Fruit fly (Drosophila melanogaster): ENCODE results near the gene Ddc.

Ddc gene

dm6 chr2L:19138361-19139041 lies 18.4 kb upstream of the Ddc start:
- TF ChIP-seq Sp1 (GFP tag; optimal IDR thresholded peaks at IDR 0.05) (no peak), Dfd (GFP tag; optimal IDR thresholded peaks at IDR 0.05) (peak; percentile 69), Rel (GFP tag; optimal IDR thresholded peaks at IDR 0.05) (no peak), Rel (tag; optimal IDR thresholded peaks at IDR 0.05) (peak; percentile 13), fru (GFP tag; optimal IDR thresholded peaks at IDR 0.05) (no peak)

DNA sequence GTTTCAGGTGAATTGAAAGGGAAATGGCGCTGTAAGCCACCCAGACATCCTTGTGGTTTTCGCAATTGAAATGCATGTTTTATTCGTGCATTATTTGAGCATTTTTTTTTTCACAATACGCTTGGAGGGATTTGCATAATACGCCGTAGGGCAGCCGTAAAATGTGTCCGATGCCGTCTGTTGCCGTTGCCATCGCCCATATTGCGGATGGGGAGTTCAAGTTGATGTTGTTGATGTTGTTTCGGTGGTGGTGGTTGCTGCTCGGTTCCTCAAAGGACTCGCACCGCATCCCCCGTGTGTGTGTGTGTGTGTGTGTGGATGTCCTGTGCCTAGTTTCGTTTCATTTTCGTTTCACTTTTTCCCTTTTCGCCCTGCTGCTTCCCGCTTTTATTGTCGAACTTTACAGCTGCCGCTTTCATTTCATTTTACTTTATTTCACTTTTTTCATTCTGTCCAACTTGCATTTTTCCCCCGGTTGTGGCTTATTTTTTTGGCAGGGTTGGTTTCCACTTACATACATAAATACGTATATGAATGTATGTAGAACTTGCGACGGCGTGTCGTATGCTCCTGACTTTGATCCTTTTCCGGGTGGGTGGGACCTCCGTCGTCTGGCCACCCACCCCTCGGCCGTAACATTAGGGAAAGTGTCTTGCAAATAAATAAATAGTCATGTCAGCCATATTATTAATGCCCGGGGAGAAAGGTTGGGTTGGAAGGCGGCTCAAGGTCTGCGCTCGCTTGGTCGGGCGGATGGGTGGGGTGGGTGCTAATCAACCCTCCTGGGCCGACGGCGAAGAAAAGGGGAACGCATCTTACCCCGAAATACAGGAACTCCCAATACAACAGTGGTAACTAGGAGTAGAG lies 17.6 kb upstream of the Ddc start:
- TF ChIP-seq dsf (GFP tag; optimal IDR thresholded peaks at IDR 0.05; ENCODE audit: borderline replicate concordance) (no peak), CrebA (GFP tag; optimal IDR thresholded peaks at IDR 0.05; ENCODE audit: borderline replicate concordance) (no peak), dl (GFP tag; optimal IDR thresholded peaks at IDR 0.05; ENCODE audit: insufficient read depth in 1 of 2, partially characterized antibody in 2 of 2) (no peak), psq (GFP tag; optimal IDR thresholded peaks at IDR 0.05) (no peak), usp (GFP tag; optimal IDR thresholded peaks at IDR 0.05) (no peak), Hr83 (GFP tag; optimal IDR thresholded peaks at IDR 0.05; ENCODE audit: poor library complexity, severe bottlenecking) (no peak), Dfd (GFP tag; optimal IDR thresholded peaks at IDR 0.05) (peak; percentile 83), Hr78 (GFP tag; optimal IDR thresholded peaks at IDR 0.05) (no peak), Jra (GFP tag; optimal IDR thresholded peaks at IDR 0.05) (no peak)

dm6 chr2L:19136735-19137134 lies 16.6 kb upstream of the Ddc start:
- peak; percentile 100 for TF ChIP-seq psq (GFP tag; optimal IDR thresholded peaks at IDR 0.05)
- no peak for TF ChIP-seq Myc (optimal IDR thresholded peaks at IDR 0.05)
- no peak for TF ChIP-seq pan (optimal IDR thresholded peaks at IDR 0.05)
- no peak for TF ChIP-seq N (GFP tag; optimal IDR thresholded peaks at IDR 0.05)
- no peak for TF ChIP-seq jim (GFP tag; optimal IDR thresholded peaks at IDR 0.05)
- peak; percentile 59 for TF ChIP-seq Jra (GFP tag; optimal IDR thresholded peaks at IDR 0.05)
- TF ChIP-seq usp (GFP tag; optimal IDR thresholded peaks at IDR 0.05) = no peak
- TF ChIP-seq Dif (GFP tag; optimal IDR thresholded peaks at IDR 0.05; ENCODE audit: partially characterized antibody) = peak; percentile 3
- TF ChIP-seq tai (GFP tag; optimal IDR thresholded peaks at IDR 0.05) = peak; percentile 55
- peak; percentile 70 for TF ChIP-seq brk (GFP tag; optimal IDR thresholded peaks at IDR 0.05)
- peak; percentile 29 for TF ChIP-seq Mio (GFP tag; optimal IDR thresholded peaks at IDR 0.05)
- peak; percentile 93 for TF ChIP-seq ey (GFP tag; optimal IDR thresholded peaks at IDR 0.05)
- no peak for TF ChIP-seq Hr78 (GFP tag; optimal IDR thresholded peaks at IDR 0.05)
- TF ChIP-seq HLH106 (tag; optimal IDR thresholded peaks at IDR 0.05) = peak; percentile 91
- peak; percentile 52 for TF ChIP-seq CG32264 (GFP tag; optimal IDR thresholded peaks at IDR 0.05)
- TF ChIP-seq Vsx2 (GFP tag; optimal IDR thresholded peaks at IDR 0.05; ENCODE audit: partially characterized antibody) = no peak
- peak; percentile 78 for TF ChIP-seq Dfd (GFP tag; optimal IDR thresholded peaks at IDR 0.05)
- peak; percentile 79 for TF ChIP-seq sage (GFP tag; optimal IDR thresholded peaks at IDR 0.05)
- TF ChIP-seq Sp1 (GFP tag; optimal IDR thresholded peaks at IDR 0.05) = peak; percentile 66
- no peak for TF ChIP-seq GATAd (GFP tag; optimal IDR thresholded peaks at IDR 0.05)
- peak; percentile 46 for TF ChIP-seq Rel (GFP tag; optimal IDR thresholded peaks at IDR 0.05)
- TF ChIP-seq Rel (tag; optimal IDR thresholded peaks at IDR 0.05) = peak; percentile 46
- TF ChIP-seq lola (GFP tag; optimal IDR thresholded peaks at IDR 0.05) = no peak
- TF ChIP-seq dsf (GFP tag; optimal IDR thresholded peaks at IDR 0.05; ENCODE audit: borderline replicate concordance) = no peak
- peak; percentile 91 for TF ChIP-seq woc (GFP tag; optimal IDR thresholded peaks at IDR 0.05)
- peak in 1 of 2 experiments; percentile 3 for TF ChIP-seq dl (GFP tag; optimal IDR thresholded peaks at IDR 0.05; ENCODE audit: insufficient read depth in 1 of 2, partially characterized antibody in 2 of 2)
- peak; percentile 77 for TF ChIP-seq Hnf4 (GFP tag; optimal IDR thresholded peaks at IDR 0.05)
- TF ChIP-seq CrebA (GFP tag; optimal IDR thresholded peaks at IDR 0.05; ENCODE audit: borderline replicate concordance) = no peak
- TF ChIP-seq OdsH (GFP tag; optimal IDR thresholded peaks at IDR 0.05) = peak; percentile 94
- TF ChIP-seq dmrt93B (GFP tag; optimal IDR thresholded peaks at IDR 0.05) = peak; percentile 87
- TF ChIP-seq CG9705 (GFP tag; optimal IDR thresholded peaks at IDR 0.05) = peak; percentile 81
- peak; percentile 96 for TF ChIP-seq fru (GFP tag; optimal IDR thresholded peaks at IDR 0.05)
- peak; percentile 92 for TF ChIP-seq rgr (GFP tag; optimal IDR thresholded peaks at IDR 0.05)
- peak; percentile 88 for TF ChIP-seq br (GFP tag; optimal IDR thresholded peaks at IDR 0.05)
- peak in 1 of 2 experiments; percentile 88 for TF ChIP-seq foxo (GFP tag; optimal IDR thresholded peaks at IDR 0.05)
- no peak for TF ChIP-seq sv (GFP tag; optimal IDR thresholded peaks at IDR 0.05)
- TF ChIP-seq Hr83 (GFP tag; optimal IDR thresholded peaks at IDR 0.05; ENCODE audit: poor library complexity, severe bottlenecking) = no peak
- TF ChIP-seq Abd-B (GFP tag; optimal IDR thresholded peaks at IDR 0.05) = no peak
- TF ChIP-seq h (GFP tag; optimal IDR thresholded peaks at IDR 0.05) = peak; percentile 95

All from whole organism, wandering third instar larva.